Worm (Caenorhabditis elegans) whole organism, L3 larva: ENCODE measurements around the gene melo-1.

Experiments used
- R02D3.7 ChIP-seq: fragments of 150-350 bp; optimal IDR thresholded peaks from 2 replicates; lab custom pipeline; 2014; ENCODE audit warnings: missing biosample characterization, missing genetic modification characterization
- ZK546.5 ChIP-seq: sonication (generic microtip); optimal IDR thresholded peaks from 2 replicates; lab custom pipeline; 2017; ENCODE audit warnings: missing biosample characterization, missing genetic modification characterization
- aly-2 ChIP-seq: fragments of 150-350 bp; optimal IDR thresholded peaks from 2 replicates; lab custom pipeline; 2014; ENCODE audit warnings: missing biosample characterization, missing genetic modification characterization
- ama-1 ChIP-seq: fragments of 150-350 bp; optimal IDR thresholded peaks from 2 replicates; lab custom pipeline; 2018
- ceh-28 ChIP-seq: fragments of 150-350 bp; optimal IDR thresholded peaks from 2 replicates; lab custom pipeline; 2014; ENCODE audit warnings: missing biosample characterization, missing genetic modification reagents, missing genetic modification characterization
- ceh-82 ChIP-seq: fragments of 150-350 bp; optimal IDR thresholded peaks from 2 replicates; lab custom pipeline; 2014; ENCODE audit warnings: missing biosample characterization, missing genetic modification characterization
- ceh-9 ChIP-seq: sonication (generic microtip); optimal IDR thresholded peaks from 2 replicates; lab custom pipeline; 2018; ENCODE audit warnings: missing biosample characterization, missing genetic modification characterization
- egl-27 ChIP-seq: sonication (generic microtip); optimal IDR thresholded peaks from 4 replicates; lab custom pipeline; 2017; ENCODE audit warnings: missing biosample characterization, missing genetic modification reagents, missing genetic modification characterization
- elt-1 ChIP-seq: fragments of 150-350 bp; optimal IDR thresholded peaks from 2 replicates; lab custom pipeline; 2014; ENCODE audit warnings: missing biosample characterization, missing genetic modification characterization
- elt-2 ChIP-seq: sonication (generic microtip); optimal IDR thresholded peaks from 2 replicates; lab custom pipeline; 2016; ENCODE audit warnings: missing genetic modification reagents, mild to moderate bottlenecking, missing genetic modification characterization, missing compliant biosample characterization
- elt-3 ChIP-seq, 3 experiments: fragments of 150-350 bp in 1 of 3; sonication (generic microtip) in 2 of 3; optimal IDR thresholded peaks; 2 replicates in 2 of 3; 4 replicates in 1 of 3; lab custom pipeline; 2014 to 2017; ENCODE audit warnings: missing biosample characterization in 3 of 3, missing genetic modification characterization in 3 of 3
- eor-1 ChIP-seq, 2 experiments: fragments of 150-350 bp; optimal IDR thresholded peaks; 2 replicates each; lab custom pipeline; 2014 to 2018; ENCODE audit warnings: missing biosample characterization in 2 of 2, missing genetic modification characterization in 2 of 2
- fkh-10 ChIP-seq: sonication (generic microtip); optimal IDR thresholded peaks from 2 replicates; lab custom pipeline; 2017; ENCODE audit warnings: missing biosample characterization, missing genetic modification reagents, missing genetic modification characterization
- fkh-2 ChIP-seq: fragments of 150-350 bp; optimal IDR thresholded peaks from 2 replicates; lab custom pipeline; 2014; ENCODE audit warnings: missing biosample characterization, missing genetic modification reagents, missing genetic modification characterization
- fos-1 ChIP-seq: fragments of 150-350 bp; optimal IDR thresholded peaks from 2 replicates; lab custom pipeline; 2014; ENCODE audit warnings: missing biosample characterization, missing genetic modification characterization
- hmg-11 ChIP-seq: sonication (generic microtip); optimal IDR thresholded peaks from 2 replicates; lab custom pipeline; 2016; ENCODE audit warnings: missing genetic modification characterization, missing compliant biosample characterization
- jun-1 ChIP-seq: fragments of 150-350 bp; optimal IDR thresholded peaks from 2 replicates; lab custom pipeline; 2014; ENCODE audit warnings: missing biosample characterization, missing genetic modification reagents, missing genetic modification characterization
- lin-39 ChIP-seq: fragments of 150-350 bp; optimal IDR thresholded peaks from 2 replicates; lab custom pipeline; 2018; ENCODE audit warnings: missing biosample characterization, missing genetic modification reagents, missing genetic modification characterization
- mdl-1 ChIP-seq: fragments of 150-350 bp; optimal IDR thresholded peaks from 2 replicates; lab custom pipeline; 2014; ENCODE audit warnings: missing biosample characterization, missing genetic modification characterization
- mml-1 ChIP-seq: fragments of 150-350 bp; sonication (generic microtip); optimal IDR thresholded peaks from 3 replicates; lab custom pipeline; 2014; ENCODE audit warnings: missing biosample characterization, missing genetic modification characterization
- nfya-1 ChIP-seq: sonication (generic microtip); optimal IDR thresholded peaks from 2 replicates; lab custom pipeline; 2017; ENCODE audit warnings: missing genetic modification characterization, mild to moderate bottlenecking, missing compliant biosample characterization, antibody characterized with exemption, moderate library complexity; ENCODE audit not compliant: insufficient read depth
- nhr-11 ChIP-seq: fragments of 150-350 bp; optimal IDR thresholded peaks from 2 replicates; lab custom pipeline; 2014; ENCODE audit warnings: missing biosample characterization, missing genetic modification characterization
- nhr-12 ChIP-seq: fragments of 150-350 bp; optimal IDR thresholded peaks from 2 replicates; lab custom pipeline; 2014; ENCODE audit warnings: missing biosample characterization, missing genetic modification characterization
- nhr-23 ChIP-seq: fragments of 150-350 bp; optimal IDR thresholded peaks from 2 replicates; lab custom pipeline; 2014; ENCODE audit warnings: missing biosample characterization, missing genetic modification reagents, missing genetic modification characterization
- nhr-25 ChIP-seq: sonication (generic microtip); optimal IDR thresholded peaks from 2 replicates; lab custom pipeline; 2017; ENCODE audit warnings: missing biosample characterization, missing genetic modification characterization
- nhr-43 ChIP-seq: sonication (generic microtip); optimal IDR thresholded peaks from 2 replicates; lab custom pipeline; 2016; ENCODE audit warnings: mild to moderate bottlenecking, missing genetic modification characterization, missing compliant biosample characterization; ENCODE audit not compliant: poor library complexity, severe bottlenecking
- nhr-67 ChIP-seq: fragments of 150-350 bp; optimal IDR thresholded peaks from 2 replicates; lab custom pipeline; 2014; ENCODE audit warnings: missing biosample characterization, missing genetic modification characterization
- nhr-77 ChIP-seq: fragments of 150-350 bp; optimal IDR thresholded peaks from 2 replicates; lab custom pipeline; 2014; ENCODE audit warnings: missing biosample characterization, missing genetic modification characterization
- pha-4 ChIP-seq: fragments of 150-350 bp; optimal IDR thresholded peaks from 2 replicates; lab custom pipeline; 2014; ENCODE audit warnings: missing biosample characterization, missing genetic modification reagents, missing genetic modification characterization
- pqm-1 ChIP-seq: fragments of 150-350 bp; optimal IDR thresholded peaks from 2 replicates; lab custom pipeline; 2017; ENCODE audit warnings: missing biosample characterization, missing genetic modification characterization, inconsistent platforms
- sea-2 ChIP-seq: fragments of 150-350 bp; sonication (generic microtip); optimal IDR thresholded peaks from 4 replicates; lab custom pipeline; 2014; ENCODE audit warnings: missing biosample characterization, missing genetic modification reagents, missing genetic modification characterization
- skn-1 ChIP-seq: fragments of 150-350 bp; optimal IDR thresholded peaks from 2 replicates; lab custom pipeline; 2014; ENCODE audit warnings: missing biosample characterization, missing genetic modification characterization
- snpc-4 ChIP-seq: fragments of 150-350 bp; optimal IDR thresholded peaks from 2 replicates; lab custom pipeline; 2014; ENCODE audit warnings: missing biosample characterization, missing genetic modification characterization
- unc-62 ChIP-seq: fragments of 150-350 bp; sonication (generic microtip); optimal IDR thresholded peaks from 4 replicates; lab custom pipeline; 2014; ENCODE audit warnings: missing biosample characterization, missing genetic modification reagents, missing genetic modification characterization
- zag-1 ChIP-seq: fragments of 150-350 bp; optimal IDR thresholded peaks from 2 replicates; lab custom pipeline; 2014; ENCODE audit warnings: missing biosample characterization, missing genetic modification characterization
- ztf-4 ChIP-seq: fragments of 150-350 bp; optimal IDR thresholded peaks from 2 replicates; lab custom pipeline; 2014; ENCODE audit warnings: missing biosample characterization, missing genetic modification characterization

The melo-1 gene

ce11 chrIV:14825379-14825778, 38.5 kb downstream of the melo-1 start, which contains the start of gene rps-18:
TSS of gene rps-18 (plus strand) at chrIV:14825679.
- TF ChIP-seq fkh-10 (GFP tag; lab: Kevin White, UChicago) = no peak
- TF ChIP-seq unc-62 (GFP tag; lab: Kevin White, UChicago) = no peak
- TF ChIP-seq elt-1 (tag; lab: Kevin White, UChicago) = no peak
- no peak for TF ChIP-seq eor-1 (tag; optimal IDR thresholded peaks at IDR 0.05; lab: Kevin White, UChicago)
- TF ChIP-seq lin-39 (tag; lab: Kevin White, UChicago) = no peak
- TF ChIP-seq ceh-82 (tag; lab: Kevin White, UChicago) = no peak
- no peak for TF ChIP-seq snpc-4 (tag; lab: Kevin White, UChicago)
- no peak for TF ChIP-seq nhr-77 (tag; lab: Kevin White, UChicago)
- TF ChIP-seq nhr-11 (tag; lab: Kevin White, UChicago) = no peak
- TF ChIP-seq pqm-1 (tag; lab: Kevin White, UChicago) = no peak
- TF ChIP-seq ztf-4 (tag; lab: Kevin White, UChicago) = no peak
- TF ChIP-seq nfya-1 = no peak
- TF ChIP-seq nhr-67 (tag; lab: Kevin White, UChicago) = no peak
- no peak for TF ChIP-seq jun-1 (tag; lab: Kevin White, UChicago)
- no peak for TF ChIP-seq pha-4 (tag; lab: Kevin White, UChicago)
- TF ChIP-seq mdl-1 = no peak
- no peak for TF ChIP-seq egl-27 (tag; lab: Kevin White, UChicago)
- no peak for TF ChIP-seq skn-1 (tag; lab: Kevin White, UChicago)
- TF ChIP-seq, all 47 proteins: peak for 0

- TF ChIP-seq sea-2 (GFP tag; lab: Kevin White, UChicago) = no peak
- no peak for TF ChIP-seq aly-2 (tag; lab: Kevin White, UChicago)
Observed at ce11 chrIV:14826151-14826757, 39.4 kb downstream of the melo-1 start.

- no peak for TF ChIP-seq elt-3 (tag; optimal IDR thresholded peaks at IDR 0.05; lab: Kevin White, UChicago)
Observed at ce11 chrIV:14828218-14828617, 41.4 kb downstream of the melo-1 start.

- TF ChIP-seq ceh-82 (tag; lab: Kevin White, UChicago) (no peak), nhr-12 (tag; lab: Kevin White, UChicago) (no peak), nhr-43 (tag; lab: Kevin White, UChicago) (no peak), eor-1 (tag; optimal IDR thresholded peaks at IDR 0.05; lab: Kevin White, UChicago) (no peak), ama-1 (lab: Kevin White, UChicago) (no peak), fkh-2 (tag; lab: Kevin White, UChicago) (no peak), nhr-25 (tag; lab: Kevin White, UChicago) (no peak), fos-1 (tag; lab: Kevin White, UChicago) (no peak), nfya-1 (no peak), R02D3.7 (tag; lab: Kevin White, UChicago) (no peak), jun-1 (tag; lab: Kevin White, UChicago) (no peak), elt-2 (tag; lab: Kevin White, UChicago) (no peak), ceh-9 (tag; lab: Kevin White, UChicago) (no peak), unc-62 (GFP tag; lab: Kevin White, UChicago) (no peak), nhr-23 (no peak), egl-27 (tag; lab: Kevin White, UChicago) (no peak), ZK546.5 (tag; lab: Kevin White, UChicago) (no peak), pha-4 (tag; lab: Kevin White, UChicago) (no peak), fkh-10 (GFP tag; lab: Kevin White, UChicago) (no peak), snpc-4 (tag; lab: Kevin White, UChicago) (no peak)
- TF ChIP-seq, all 47 proteins: peak for 0
Observed at ce11 chrIV:14829026-14829425, 42.2 kb downstream of the melo-1 start, which contains the start of gene hhat-2. TSS of gene hhat-2 (minus strand) at chrIV:14829126.

- TF ChIP-seq zag-1 (tag; lab: Kevin White, UChicago) = no peak
- no peak for TF ChIP-seq nhr-77 (tag; lab: Kevin White, UChicago)
- no peak for TF ChIP-seq pqm-1 (tag; lab: Kevin White, UChicago)
- no peak for TF ChIP-seq ceh-28 (tag; lab: Kevin White, UChicago)
- TF ChIP-seq pha-4 (tag; lab: Kevin White, UChicago) = peak; percentile 34
- TF ChIP-seq hmg-11 = peak; percentile 44
- no peak for TF ChIP-seq ceh-9 (tag; lab: Kevin White, UChicago)
- no peak for TF ChIP-seq ceh-82 (tag; lab: Kevin White, UChicago)
- TF ChIP-seq mml-1 (tag; lab: Kevin White, UChicago) = no peak
Observed at ce11 chrIV:14833537-14833936, 46.7 kb downstream of the melo-1 start.
